Worm (Caenorhabditis elegans) whole organism, early embryonic: ENCODE results near the gene C47E12.2.

Source experiments
- B0310.2 ChIP-seq: sonication (generic microtip); optimal IDR thresholded peaks from 2 replicates; lab custom pipeline; 2016; ENCODE audit warnings: mild to moderate bottlenecking, missing genetic modification characterization, missing compliant biosample characterization
- ama-1 ChIP-seq: fragments of 150-350 bp; optimal IDR thresholded peaks from 2 replicates; lab custom pipeline; 2014
- ets-7 ChIP-seq: sonication (generic microtip); optimal IDR thresholded peaks from 2 replicates; lab custom pipeline; 2016; ENCODE audit warnings: missing genotype, missing genetic modification characterization, missing compliant biosample characterization

DNA sequence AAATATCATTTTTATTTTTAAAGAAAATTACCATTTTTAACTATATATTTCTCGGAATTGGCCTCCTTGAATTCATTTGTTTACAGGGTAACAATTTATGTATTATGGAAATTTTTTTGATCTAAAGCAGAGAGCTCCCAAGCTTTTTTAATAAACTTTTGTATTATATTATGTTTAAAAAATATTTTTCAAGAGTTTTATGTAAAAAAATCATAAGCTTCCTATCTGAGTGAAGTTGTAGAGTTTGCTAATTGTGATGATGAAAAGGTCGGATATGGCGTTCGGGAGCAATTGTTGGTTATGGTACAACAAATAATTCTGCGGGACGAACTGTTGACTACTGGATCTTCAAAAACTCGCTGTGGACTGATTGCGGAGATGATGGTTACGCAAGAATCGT lies 18.0 kb upstream of the C47E12.2 start, which contains the start of gene F44D12.19:
- TF ChIP-seq B0310.2 (tag; lab: Kevin White, UChicago) = no peak
- no peak for TF ChIP-seq ama-1 (lab: Kevin White, UChicago)
- no peak for TF ChIP-seq ets-7 (tag; lab: Kevin White, UChicago)
